Fruit fly (Drosophila melanogaster) whole organism, embryonic: ENCODE measurements around the gene CG42536.

Experiments
- Adf1 ChIP-seq: fragments of 200-800 bp; sonication (Bioruptor generic); IDR thresholded peaks from 2 replicates; pipeline ENCODE4 v1.3.6; 2022; ENCODE audit warnings: missing biosample characterization, missing genetic modification characterization
- Aef1 ChIP-seq: fragments of 200-800 bp; sonication (Bioruptor generic); IDR thresholded peaks from 3 replicates; pipeline ENCODE4 v1.3.6; 2022; ENCODE audit warnings: missing biosample characterization, missing genetic modification characterization
- Blimp-1 ChIP-seq: fragments of 200-800 bp; sonication (Bioruptor generic); optimal IDR thresholded peaks from 3 replicates; lab custom pipeline; 2018; ENCODE audit warnings: missing biosample characterization, missing genetic modification characterization, mild to moderate bottlenecking, moderate library complexity, missing genetic modification reagents
- CG10209 ChIP-seq: fragments of 200-800 bp; sonication (Bioruptor generic); optimal IDR thresholded peaks from 3 replicates; lab custom pipeline; 2017; ENCODE audit warnings: missing biosample characterization, mild to moderate bottlenecking, missing genetic modification characterization, missing genetic modification reagents
- CG10565 ChIP-seq: fragments of 200-800 bp; sonication (Bioruptor generic); optimal IDR thresholded peaks from 3 replicates; lab custom pipeline; 2016; ENCODE audit warnings: missing biosample characterization, mild to moderate bottlenecking, missing genetic modification characterization
- CG10979 ChIP-seq: fragments of 200-800 bp; sonication (Bioruptor generic); optimal IDR thresholded peaks from 2 replicates; lab custom pipeline; 2018; ENCODE audit warnings: missing biosample characterization, mild to moderate bottlenecking, missing genetic modification characterization, moderate library complexity
- CG11247 ChIP-seq: fragments of 200-800 bp; sonication (Bioruptor generic); IDR thresholded peaks from 2 replicates; pipeline ENCODE4 v1.3.6; 2022; ENCODE audit warnings: missing biosample characterization, missing genetic modification characterization
- CG11696 ChIP-seq: fragments of 200-800 bp; sonication (Bioruptor generic); IDR thresholded peaks from 2 replicates; pipeline ENCODE4 v1.3.6; 2022; ENCODE audit warnings: missing biosample characterization, missing genetic modification characterization
- CG13775 ChIP-seq: fragments of 200-800 bp; sonication (Bioruptor generic); optimal IDR thresholded peaks from 3 replicates; lab custom pipeline; 2017; ENCODE audit warnings: missing biosample characterization, mild to moderate bottlenecking, missing genetic modification characterization
- CG14014 ChIP-seq: fragments of 200-800 bp; sonication (Bioruptor generic); IDR thresholded peaks from 2 replicates; pipeline ENCODE4 v1.3.6; 2022; ENCODE audit warnings: missing biosample characterization, missing genetic modification characterization
- CG16779 ChIP-seq: fragments of 200-800 bp; sonication (Bioruptor generic); IDR thresholded peaks from 2 replicates; pipeline ENCODE4 v1.3.6; 2022; ENCODE audit warnings: missing biosample characterization, missing genetic modification characterization
- CG17186 ChIP-seq: fragments of 200-800 bp; sonication (Bioruptor generic); optimal IDR thresholded peaks from 3 replicates; lab custom pipeline; 2017; ENCODE audit warnings: missing biosample characterization, missing genetic modification reagents, missing genetic modification characterization
- CG30431 ChIP-seq: fragments of 200-800 bp; sonication (Bioruptor generic); optimal IDR thresholded peaks from 2 replicates; lab custom pipeline; 2017; ENCODE audit warnings: missing biosample characterization, missing genetic modification characterization
- CG31224 ChIP-seq: fragments of 200-800 bp; sonication (Bioruptor generic); IDR thresholded peaks from 2 replicates; pipeline ENCODE4 v1.3.6; 2022; ENCODE audit warnings: missing biosample characterization, missing genetic modification characterization
- CG3726 ChIP-seq: fragments of 200-800 bp; sonication (Bioruptor generic); IDR thresholded peaks from 3 replicates; pipeline ENCODE4, ENCODE4 v1.3.6; 2022; ENCODE audit warnings: missing biosample characterization, missing genetic modification characterization
- CG4707 ChIP-seq: fragments of 200-800 bp; sonication (Bioruptor generic); optimal IDR thresholded peaks from 2 replicates; lab custom pipeline; 2018; ENCODE audit warnings: missing biosample characterization, mild to moderate bottlenecking, missing genetic modification characterization, moderate library complexity
- CG8765 ChIP-seq: fragments of 200-800 bp; sonication (Bioruptor generic); IDR thresholded peaks from 2 replicates; pipeline ENCODE4 v1.3.6; 2022; ENCODE audit warnings: missing biosample characterization, missing genetic modification characterization
- Chrac-16 ChIP-seq: fragments of 200-800 bp; sonication (Bioruptor generic); optimal IDR thresholded peaks from 3 replicates; lab custom pipeline; 2016; ENCODE audit warnings: missing biosample characterization, missing genetic modification characterization
- Drgx ChIP-seq: fragments of 200-800 bp; sonication (Bioruptor generic); IDR thresholded peaks from 2 replicates; pipeline ENCODE4 v1.3.6; 2022; ENCODE audit warnings: missing biosample characterization, missing genetic modification characterization
- HHEX ChIP-seq: fragments of 200-800 bp; sonication (Bioruptor generic); optimal IDR thresholded peaks from 3 replicates; lab custom pipeline; 2017; ENCODE audit warnings: missing biosample characterization, mild to moderate bottlenecking, missing genetic modification characterization, missing genetic modification reagents
- Hey ChIP-seq: fragments of 200-800 bp; sonication (Bioruptor generic); optimal IDR thresholded peaks from 3 replicates; lab custom pipeline; 2018; ENCODE audit warnings: missing biosample characterization, mild to moderate bottlenecking, missing genetic modification characterization
- Hr78 ChIP-seq, 2 experiments: fragments of 200-800 bp in 1 of 2; fragments of >200 bp in 1 of 2; sonication (Bioruptor generic) in 1 of 2; optimal IDR thresholded peaks; 2 replicates each; lab custom pipeline; 2017 to 2019; ENCODE audit warnings: missing biosample characterization in 2 of 2, missing genetic modification characterization in 2 of 2, mild to moderate bottlenecking in 1 of 2, moderate library complexity in 1 of 2
- Neu2 ChIP-seq: fragments of 200-800 bp; sonication (Bioruptor generic); optimal IDR thresholded peaks from 3 replicates; lab custom pipeline; 2016; ENCODE audit warnings: missing biosample characterization, missing genetic modification characterization, borderline replicate concordance
- Optix ChIP-seq: fragments of 200-800 bp; sonication (Bioruptor generic); IDR thresholded peaks from 3 replicates; pipeline ENCODE4 v1.3.6; 2022; ENCODE audit warnings: missing biosample characterization, missing genetic modification characterization
- Poxn ChIP-seq: fragments of 200-800 bp; sonication (Bioruptor generic); IDR thresholded peaks from 2 replicates; pipeline ENCODE4 v1.3.6; 2022; ENCODE audit warnings: missing biosample characterization, missing genetic modification characterization
- Ravus ChIP-seq: fragments of 200-800 bp; sonication (Bioruptor generic); IDR thresholded peaks from 2 replicates; pipeline ENCODE4 v1.3.6; 2022; ENCODE audit warnings: missing biosample characterization, missing genetic modification characterization
- Stat92E ChIP-seq, 3 experiments: fragments of >200 bp in 2 of 3; fragments of 200-800 bp in 1 of 3; sonication (Bioruptor generic) in 1 of 3; optimal IDR thresholded peaks; 2 replicates each; lab custom pipeline; 2017 to 2019; ENCODE audit warnings: missing biosample characterization in 3 of 3, missing genetic modification characterization in 3 of 3, mild to moderate bottlenecking in 1 of 3, moderate library complexity in 1 of 3
- bigmax ChIP-seq: fragments of 200-800 bp; sonication (Bioruptor generic); optimal IDR thresholded peaks from 2 replicates; lab custom pipeline; 2018; ENCODE audit warnings: missing biosample characterization, mild to moderate bottlenecking, missing genetic modification characterization
- caup ChIP-seq: fragments of 200-800 bp; sonication (Bioruptor generic); optimal IDR thresholded peaks from 3 replicates; lab custom pipeline; 2017; ENCODE audit warnings: missing biosample characterization, mild to moderate bottlenecking, missing genetic modification characterization, moderate library complexity; ENCODE audit not compliant: severe bottlenecking
- chm ChIP-seq: fragments of 200-800 bp; sonication (Bioruptor generic); IDR thresholded peaks from 2 replicates; pipeline ENCODE4 v1.3.6; 2022; ENCODE audit warnings: missing biosample characterization, missing genetic modification characterization
- dan ChIP-seq: fragments of 200-800 bp; sonication (Bioruptor generic); IDR thresholded peaks from 2 replicates; pipeline ENCODE4 v1.3.6; 2022; ENCODE audit warnings: missing biosample characterization, missing genetic modification characterization
- dimm ChIP-seq: fragments of 200-800 bp; sonication (Bioruptor generic); IDR thresholded peaks from 2 replicates; pipeline ENCODE4 v1.3.6; 2022; ENCODE audit warnings: missing biosample characterization, missing genetic modification characterization
- ems ChIP-seq: fragments of 200-800 bp; sonication (Bioruptor generic); optimal IDR thresholded peaks from 3 replicates; lab custom pipeline; 2016; ENCODE audit warnings: missing biosample characterization, missing genetic modification characterization
- fd102C ChIP-seq: fragments of 200-800 bp; sonication (Bioruptor generic); optimal IDR thresholded peaks from 2 replicates; lab custom pipeline; 2018; ENCODE audit warnings: missing biosample characterization, mild to moderate bottlenecking, missing genetic modification characterization, moderate library complexity
- gt ChIP-seq: fragments of 200-800 bp; sonication (Bioruptor generic); IDR thresholded peaks from 2 replicates; pipeline ENCODE4 v1.3.6; 2022; ENCODE audit warnings: missing biosample characterization, missing genetic modification characterization
- hb ChIP-seq: fragments of 200-800 bp; sonication (Bioruptor generic); IDR thresholded peaks from 3 replicates; pipeline ENCODE4 v1.3.6; 2022; ENCODE audit warnings: missing biosample characterization, missing genetic modification characterization; ENCODE audit not compliant: partially characterized antibody
- inv ChIP-seq: fragments of 200-800 bp; sonication (Bioruptor generic); IDR thresholded peaks from 2 replicates; pipeline ENCODE4 v1.3.6; 2022; ENCODE audit warnings: missing biosample characterization, missing genetic modification characterization; ENCODE audit not compliant: partially characterized antibody
- kah ChIP-seq: fragments of 200-800 bp; sonication (Bioruptor generic); optimal IDR thresholded peaks from 2 replicates; lab custom pipeline; 2018; ENCODE audit warnings: missing biosample characterization, mild to moderate bottlenecking, missing genetic modification characterization
- mam ChIP-seq: fragments of 200-800 bp; sonication (Bioruptor generic); optimal IDR thresholded peaks from 3 replicates; lab custom pipeline; 2016; ENCODE audit warnings: missing biosample characterization, missing genetic modification characterization
- nerfin-1 ChIP-seq: fragments of 200-800 bp; sonication (Bioruptor generic); optimal IDR thresholded peaks from 3 replicates; lab custom pipeline; 2019; ENCODE audit warnings: missing biosample characterization, mild to moderate bottlenecking, missing genetic modification characterization, moderate library complexity
- pita ChIP-seq: fragments of 200-800 bp; sonication (Bioruptor generic); optimal IDR thresholded peaks from 2 replicates; lab custom pipeline; 2017; ENCODE audit warnings: missing biosample characterization, mild to moderate bottlenecking, missing genetic modification characterization
- pzg ChIP-seq: fragments of 200-800 bp; sonication (Bioruptor generic); optimal IDR thresholded peaks from 3 replicates; lab custom pipeline; 2018; ENCODE audit warnings: missing biosample characterization, mild to moderate bottlenecking, missing genetic modification characterization, moderate library complexity
- row ChIP-seq: fragments of 200-800 bp; sonication (Bioruptor generic); IDR thresholded peaks from 3 replicates; pipeline ENCODE4 v1.3.6; 2022; ENCODE audit warnings: missing biosample characterization, missing genetic modification characterization
- seq ChIP-seq: fragments of 200-800 bp; sonication (Bioruptor generic); IDR thresholded peaks from 2 replicates; pipeline ENCODE4 v1.3.6; 2022; ENCODE audit warnings: missing biosample characterization, missing genetic modification characterization
- sima ChIP-seq: fragments of 200-800 bp; sonication (Bioruptor generic); optimal IDR thresholded peaks from 2 replicates; lab custom pipeline; 2016; ENCODE audit warnings: missing biosample characterization, missing genetic modification characterization
- unpg ChIP-seq: fragments of 200-800 bp; sonication (Bioruptor generic); optimal IDR thresholded peaks from 3 replicates; lab custom pipeline; 2018; ENCODE audit warnings: missing biosample characterization, mild to moderate bottlenecking, missing genetic modification characterization, moderate library complexity
- wdn ChIP-seq: fragments of 200-800 bp; sonication (Bioruptor generic); IDR thresholded peaks from 2 replicates; pipeline ENCODE4 v1.3.6; 2022; ENCODE audit warnings: missing biosample characterization, missing genetic modification characterization
- z ChIP-seq: fragments of 200-800 bp; sonication (Bioruptor generic); IDR thresholded peaks from 3 replicates; pipeline ENCODE4 v1.3.6; 2022; ENCODE audit warnings: missing biosample characterization, missing genetic modification characterization
- zf30C ChIP-seq: fragments of 200-800 bp; sonication (Bioruptor generic); optimal IDR thresholded peaks from 3 replicates; lab custom pipeline; 2018; ENCODE audit warnings: missing biosample characterization, mild to moderate bottlenecking, missing genetic modification characterization

Gene CG42536

dm6 chr3L:10656451-10657198 is 26.8 kb upstream of the CG42536 start (continued):
- TF ChIP-seq unpg (GFP tag; lab: Kevin White, UChicago), result peak; percentile 69
- no peak for TF ChIP-seq CG17186 (GFP tag; lab: Kevin White, UChicago)
- TF ChIP-seq row (GFP tag; lab: Robert Waterston, UW), result no peak
- TF ChIP-seq CG10565 (GFP tag; lab: Kevin White, UChicago), result no peak
- TF ChIP-seq CG16779, result no peak
- peak; percentile 19 for TF ChIP-seq sima (GFP tag; lab: Kevin White, UChicago)
- TF ChIP-seq CG10209, result peak; percentile 82
- peak; percentile 23; the same call in 1 of the 2 replicates for TF ChIP-seq chm
- peak; percentile 73 for TF ChIP-seq Blimp-1 (GFP tag; lab: Kevin White, UChicago)
- no peak for TF ChIP-seq dimm
- no peak for TF ChIP-seq CG8765 (GFP tag; lab: Robert Waterston, UW)
- no peak for TF ChIP-seq Chrac-16 (GFP tag; lab: Kevin White, UChicago)
- peak; percentile 55 for TF ChIP-seq nerfin-1 (tag; lab: Kevin White, UChicago)
- TF ChIP-seq Neu2, result no peak
- TF ChIP-seq Aef1 (GFP tag; lab: Robert Waterston, UW), result no peak
- no peak for TF ChIP-seq pzg (GFP tag; lab: Kevin White, UChicago)
- TF ChIP-seq wdn (GFP tag; lab: Robert Waterston, UW), result no peak
- no peak for TF ChIP-seq CG30431 (GFP tag; lab: Kevin White, UChicago)
- no peak for TF ChIP-seq CG31224
- TF ChIP-seq gt (GFP tag; lab: Robert Waterston, UW), result no peak
- TF ChIP-seq caup (GFP tag; lab: Kevin White, UChicago), result peak; percentile 81
- peak; percentile 5 for TF ChIP-seq CG10979
- TF ChIP-seq CG4707, result peak; percentile 78
- TF ChIP-seq Ravus, result no peak
- TF ChIP-seq Stat92E (GFP tag; optimal IDR thresholded peaks at IDR 0.05; lab: Kevin White, UChicago), result no peak
- TF ChIP-seq mam (GFP tag; lab: Kevin White, UChicago), result peak; percentile 38
- TF ChIP-seq Drgx, result no peak; the same call in 1 of the 2 replicates
- no peak for TF ChIP-seq dan (GFP tag; lab: Robert Waterston, UW)
- TF ChIP-seq z (GFP tag; lab: Robert Waterston, UW), result no peak
- peak; percentile 13 for TF ChIP-seq bigmax (GFP tag; lab: Kevin White, UChicago)
- no peak for TF ChIP-seq Adf1
- TF ChIP-seq fd102C (GFP tag; lab: Kevin White, UChicago), result no peak
- TF ChIP-seq Hr78 (GFP tag; optimal IDR thresholded peaks at IDR 0.05; lab: Kevin White, UChicago), result peak in 1 of 2 experiments; percentile 34
- no peak for TF ChIP-seq Poxn (GFP tag; lab: Robert Waterston, UW)
- TF ChIP-seq CG3726, result no peak
- no peak for TF ChIP-seq CG11247 (GFP tag; lab: Robert Waterston, UW)
- TF ChIP-seq Hey, result peak; percentile 60
- TF ChIP-seq inv (GFP tag; lab: Robert Waterston, UW), result no peak
- no peak for TF ChIP-seq hb (GFP tag; lab: Robert Waterston, UW)
- peak; percentile 84 for TF ChIP-seq HHEX (GFP tag; lab: Kevin White, UChicago)
- TF ChIP-seq CG14014 (GFP tag; lab: Robert Waterston, UW), result peak; percentile 78; the same call in 1 of the 2 replicates
- peak; percentile 13 for TF ChIP-seq CG13775 (GFP tag; lab: Kevin White, UChicago)
- peak; percentile 39; the same call in 1 of the 2 replicates for TF ChIP-seq CG11696 (GFP tag; lab: Robert Waterston, UW)
- TF ChIP-seq pita (GFP tag; lab: Kevin White, UChicago), result no peak
- peak; percentile 50 for TF ChIP-seq ems (GFP tag; lab: Kevin White, UChicago)
- no peak for TF ChIP-seq zf30C (GFP tag; lab: Kevin White, UChicago)
- peak; percentile 4 for TF ChIP-seq kah
- TF ChIP-seq Optix, result no peak
- TF ChIP-seq seq (GFP tag; lab: Robert Waterston, UW), result peak; percentile 64; the same call in 1 of the 2 replicates
